Fruit fly (Drosophila melanogaster): Measurements from ENCODE around the gene Tango14.

Tango14 gene

DNA sequence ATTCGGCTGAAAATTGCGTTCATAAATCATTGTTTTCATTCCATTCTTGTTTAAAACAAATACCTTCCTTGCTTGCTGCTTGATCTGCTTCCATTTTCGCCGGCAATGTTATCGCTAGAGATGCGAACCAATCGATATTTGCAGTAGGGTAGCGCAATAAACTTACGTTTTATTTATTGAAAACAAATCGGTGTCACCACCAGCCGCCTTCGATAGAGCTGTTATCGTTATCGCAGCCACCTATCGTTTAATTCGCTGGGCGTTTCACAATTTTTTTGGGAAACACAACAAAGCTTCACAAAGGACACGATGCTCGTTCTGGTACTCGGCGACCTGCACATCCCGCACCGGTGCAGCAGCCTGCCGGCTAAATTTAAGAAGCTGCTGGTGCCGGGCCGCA lies 7.9 kb upstream of the Tango14 start, which contains the start of the genes Tfb4 and Vps29 (continued):
- TF ChIP-seq Atf3 (GFP tag; optimal IDR thresholded peaks at IDR 0.05) (no peak), CG14050 (GFP tag; IDR thresholded peaks at IDR 0.05) (no peak), hbn (GFP tag; IDR thresholded peaks at IDR 0.05; ENCODE audit: partially characterized antibody) (peak; percentile 89), dmrt11E (tag; optimal IDR thresholded peaks at IDR 0.05) (peak; percentile 11), Nf-YB (GFP tag; optimal IDR thresholded peaks at IDR 0.05) (no peak), Lpt (GFP tag; optimal IDR thresholded peaks at IDR 0.05) (no peak), peb (GFP tag; IDR thresholded peaks at IDR 0.05) (no peak), vnd (GFP tag; IDR thresholded peaks at IDR 0.05; ENCODE audit: partially characterized antibody) (peak; percentile 93), CG14710 (tag; optimal IDR thresholded peaks at IDR 0.05) (peak; percentile 52), phol (tag; optimal IDR thresholded peaks at IDR 0.05) (peak; percentile 48), CG2889 (GFP tag; IDR thresholded peaks at IDR 0.05) (no peak), Sin3A (optimal IDR thresholded peaks at IDR 0.05) (no peak), CG4424 (GFP tag; optimal IDR thresholded peaks at IDR 0.05) (no peak), vfl (GFP tag; optimal IDR thresholded peaks at IDR 0.05) (peak; percentile 52), Drgx (GFP tag; IDR thresholded peaks at IDR 0.05) (0 out of 2 replicates have a peak, but pooled peaks have one; percentile 34), aop (GFP tag; IDR thresholded peaks at IDR 0.05) (no peak), insv (GFP tag; optimal IDR thresholded peaks at IDR 0.05) (no peak), BEAF-32 (GFP tag; optimal IDR thresholded peaks at IDR 0.05) (peak; percentile 66), wor (GFP tag; IDR thresholded peaks at IDR 0.05) (no peak), PHDP (tag; optimal IDR thresholded peaks at IDR 0.05) (no peak), CG13287 (GFP tag; IDR thresholded peaks at IDR 0.05; ENCODE audit: partially characterized antibody) (peak; percentile 95), BtbVII (GFP tag; optimal IDR thresholded peaks at IDR 0.05) (no peak), CG6689 (GFP tag; IDR thresholded peaks at IDR 0.05) (peak; percentile 75), CG18764 (GFP tag; optimal IDR thresholded peaks at IDR 0.05) (no peak), HHEX (GFP tag; optimal IDR thresholded peaks at IDR 0.05) (no peak), Camta (GFP tag; optimal IDR thresholded peaks at IDR 0.05) (no peak), tap (tag; optimal IDR thresholded peaks at IDR 0.05) (no peak), Dip2 (GFP tag; IDR thresholded peaks at IDR 0.05) (no peak), CG1832 (GFP tag; optimal IDR thresholded peaks at IDR 0.05) (no peak), CG11696 (GFP tag; IDR thresholded peaks at IDR 0.05) (no peak), CG10274 (GFP tag; optimal IDR thresholded peaks at IDR 0.05) (no peak), CG7357 (GFP tag; IDR thresholded peaks at IDR 0.05) (no peak), Bdp1 (GFP tag; optimal IDR thresholded peaks at IDR 0.05) (no peak), Max (GFP tag; optimal IDR thresholded peaks at IDR 0.05) (no peak), mam (GFP tag; optimal IDR thresholded peaks at IDR 0.05) (peak; percentile 73), YL-1 (GFP tag; optimal IDR thresholded peaks at IDR 0.05) (peak; percentile 2), CG34224 (GFP tag; IDR thresholded peaks at IDR 0.05; ENCODE audit: partially characterized antibody) (peak; percentile 99), dan (GFP tag; IDR thresholded peaks at IDR 0.05) (no peak), caup (GFP tag; optimal IDR thresholded peaks at IDR 0.05; ENCODE audit: severe bottlenecking) (no peak), abd-A (tag; optimal IDR thresholded peaks at IDR 0.05) (no peak), CG10147 (GFP tag; optimal IDR thresholded peaks at IDR 0.05) (no peak), mld (GFP tag; IDR thresholded peaks at IDR 0.05; ENCODE audit: partially characterized antibody) (peak; percentile 96), MESR4 (GFP tag; optimal IDR thresholded peaks at IDR 0.05) (peak; percentile 78), Spps (tag; optimal IDR thresholded peaks at IDR 0.05) (no peak), Rx (GFP tag; IDR thresholded peaks at IDR 0.05) (no peak), gem (tag; optimal IDR thresholded peaks at IDR 0.05) (no peak), C15 (GFP tag; IDR thresholded peaks at IDR 0.05) (no peak), ATbp (GFP tag; optimal IDR thresholded peaks at IDR 0.05) (no peak), CG2712 (tag; optimal IDR thresholded peaks at IDR 0.05) (peak; percentile 49), E2f2 (GFP tag; IDR thresholded peaks at IDR 0.05) (peak; percentile 76), CG9609 (GFP tag; optimal IDR thresholded peaks at IDR 0.05) (no peak)
